Worm (Caenorhabditis elegans) whole organism, L4/young adult: ENCODE results near the gene F28B4.4.

Experiments used
- W03F9.2 ChIP-seq: fragments of 150-350 bp; optimal IDR thresholded peaks from 2 replicates; lab custom pipeline; 2014; ENCODE audit warnings: missing biosample characterization, missing genetic modification characterization
- dao-5 ChIP-seq: sonication (generic microtip); optimal IDR thresholded peaks from 2 replicates; lab custom pipeline; 2016; ENCODE audit warnings: missing genotype, missing genetic modification characterization, moderate library complexity, missing compliant biosample characterization
- him-1 ChIP-seq: sonication (generic microtip); optimal IDR thresholded peaks from 2 replicates; lab custom pipeline; 2016; ENCODE audit warnings: missing genotype, missing genetic modification reagents, missing genetic modification characterization, missing compliant biosample characterization

DNA sequence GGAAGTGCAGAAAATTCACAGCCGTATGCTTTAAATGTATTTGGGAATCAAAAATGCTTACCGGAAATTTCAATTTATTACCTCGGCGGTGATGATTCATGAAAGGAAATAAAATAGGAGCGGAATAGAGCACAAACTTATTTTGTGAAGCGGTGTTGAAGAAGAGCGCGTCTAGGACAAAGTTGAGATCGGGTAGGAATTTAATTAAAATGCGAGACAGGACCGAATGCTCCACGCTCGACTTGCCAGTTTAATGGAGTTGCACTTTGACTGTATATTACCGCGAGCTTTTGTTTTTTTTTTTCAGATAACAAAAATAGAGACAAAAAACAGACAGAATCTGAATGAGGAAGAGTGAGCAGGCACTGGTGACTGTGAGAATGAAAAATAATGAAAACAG, 24.8 kb downstream of the F28B4.4 start:
- TF ChIP-seq him-1 (no peak), W03F9.2 (tag; lab: Kevin White, UChicago) (no peak), dao-5 (tag; lab: Kevin White, UChicago) (no peak)
